Fruit fly (Drosophila melanogaster): ENCODE data around the gene CDK2AP1.

- TF ChIP-seq CG8478 (optimal IDR thresholded peaks at IDR 0.05): no peak
- peak in 1 of 2 experiments; percentile 28 for TF ChIP-seq CTCF (optimal IDR thresholded peaks at IDR 0.05)
Measured at dm6 chrX:11137566-11138186, at the start of gene CDK2AP1.

Measured in S2 (cell line).